Fruit fly (Drosophila melanogaster) whole organism, embryonic: ENCODE data around the gene CG13699.

Source experiments
- CG3995 ChIP-seq: fragments of 200-800 bp; sonication (Bioruptor generic); optimal IDR thresholded peaks from 3 replicates; lab custom pipeline; 2016; ENCODE audit warnings: missing biosample characterization, missing genetic modification characterization
- Sox102F ChIP-seq: fragments of 200-800 bp; sonication (Bioruptor generic); optimal IDR thresholded peaks from 2 replicates; lab custom pipeline; 2018; ENCODE audit warnings: missing biosample characterization, mild to moderate bottlenecking, missing genetic modification characterization, moderate library complexity
- Sry-δ ChIP-seq: fragments of 200-800 bp; sonication (Bioruptor generic); optimal IDR thresholded peaks from 2 replicates; lab custom pipeline; 2016; ENCODE audit warnings: missing biosample characterization, missing genetic modification characterization
- tio ChIP-seq: fragments of 200-800 bp; sonication (Bioruptor generic); optimal IDR thresholded peaks from 2 replicates; lab custom pipeline; 2017; ENCODE audit warnings: missing biosample characterization, missing genetic modification characterization, inconsistent platforms

dm6 chr3L:18185542-18186312 lies 23.4 kb upstream of the CG13699 start, which contains the start of gene hid:
- TF ChIP-seq Sry-δ (peak; percentile 36), Sox102F (GFP tag; lab: Kevin White, UChicago) (peak; percentile 79), tio (peak; percentile 88), CG3995 (GFP tag; lab: Kevin White, UChicago) (peak; percentile 17)
